Worm (Caenorhabditis elegans) whole organism, L2 larva: ENCODE measurements around the gene C31B8.7.

ENCODE experiments used
- R02D3.7 ChIP-seq: fragments of 150-350 bp; optimal IDR thresholded peaks from 2 replicates; lab custom pipeline; 2014; ENCODE audit warnings: missing biosample characterization, missing genetic modification characterization
- Y55F3AM.14 ChIP-seq: fragments of 200-800 bp; sonication (Bioruptor generic); optimal IDR thresholded peaks from 2 replicates; lab custom pipeline; 2018; ENCODE audit warnings: mild to moderate bottlenecking, missing genetic modification characterization, missing compliant biosample characterization
- ZK546.5 ChIP-seq: sonication (generic microtip); optimal IDR thresholded peaks from 2 replicates; lab custom pipeline; 2017; ENCODE audit warnings: missing biosample characterization, missing genetic modification characterization
- alr-1 ChIP-seq: fragments of 150-350 bp; optimal IDR thresholded peaks from 2 replicates; lab custom pipeline; 2014; ENCODE audit warnings: missing biosample characterization, missing genetic modification characterization
- ama-1 ChIP-seq: fragments of 150-350 bp; optimal IDR thresholded peaks from 2 replicates; lab custom pipeline; 2018; ENCODE audit warnings: inconsistent platforms
- ceh-82 ChIP-seq: fragments of 150-350 bp; optimal IDR thresholded peaks from 2 replicates; lab custom pipeline; 2014; ENCODE audit warnings: missing biosample characterization, missing genetic modification characterization
- crh-2 ChIP-seq: sonication (generic microtip); optimal IDR thresholded peaks from 2 replicates; lab custom pipeline; 2017; ENCODE audit warnings: missing biosample characterization, missing genetic modification characterization
- dmd-4 ChIP-seq: sonication (generic microtip); optimal IDR thresholded peaks from 2 replicates; lab custom pipeline; 2017; ENCODE audit warnings: missing biosample characterization, missing genetic modification characterization
- elt-1 ChIP-seq: fragments of 150-350 bp; optimal IDR thresholded peaks from 2 replicates; lab custom pipeline; 2014; ENCODE audit warnings: missing biosample characterization, missing genetic modification characterization
- elt-3 ChIP-seq: sonication (generic microtip); optimal IDR thresholded peaks from 2 replicates; lab custom pipeline; 2017; ENCODE audit warnings: missing biosample characterization, missing genetic modification characterization
- fos-1 ChIP-seq: fragments of 150-350 bp; optimal IDR thresholded peaks from 2 replicates; lab custom pipeline; 2014; ENCODE audit warnings: missing biosample characterization, missing genetic modification characterization
- gmeb-1 ChIP-seq: fragments of 150-350 bp; optimal IDR thresholded peaks from 2 replicates; lab custom pipeline; 2014; ENCODE audit warnings: missing biosample characterization, missing genetic modification characterization
- lin-11 ChIP-seq: fragments of 150-350 bp; sonication (generic microtip); optimal IDR thresholded peaks from 2 replicates; lab custom pipeline; 2014; ENCODE audit warnings: missing biosample characterization, missing genetic modification characterization, inconsistent platforms, mixed read lengths
- lin-13 ChIP-seq: fragments of 150-350 bp; optimal IDR thresholded peaks from 2 replicates; lab custom pipeline; 2014; ENCODE audit warnings: missing biosample characterization, missing genetic modification reagents, missing genetic modification characterization
- lsy-2 ChIP-seq, 2 experiments: fragments of 150-350 bp in 1 of 2; sonication (generic microtip) in 1 of 2; optimal IDR thresholded peaks; 2 replicates each; lab custom pipeline; 2014 to 2017; ENCODE audit warnings: missing biosample characterization in 2 of 2, missing genetic modification characterization in 2 of 2
- mab-5 ChIP-seq: fragments of 150-350 bp; optimal IDR thresholded peaks from 2 replicates; lab custom pipeline; 2014; ENCODE audit warnings: missing biosample characterization, missing genetic modification characterization
- mbf-1 ChIP-seq: sonication (generic microtip); optimal IDR thresholded peaks from 2 replicates; lab custom pipeline; 2017; ENCODE audit warnings: missing biosample characterization, missing genetic modification characterization
- mdl-1 ChIP-seq, 2 experiments: fragments of 150-350 bp in 1 of 2; sonication (generic microtip) in 1 of 2; optimal IDR thresholded peaks; 2 replicates each; lab custom pipeline; 2017; ENCODE audit warnings: missing biosample characterization in 2 of 2, missing genetic modification characterization in 2 of 2
- nhr-11 ChIP-seq: fragments of 150-350 bp; optimal IDR thresholded peaks from 2 replicates; lab custom pipeline; 2014; ENCODE audit warnings: missing biosample characterization, missing genetic modification characterization
- nhr-129 ChIP-seq: fragments of 150-350 bp; optimal IDR thresholded peaks from 2 replicates; lab custom pipeline; 2014; ENCODE audit warnings: missing biosample characterization, missing genetic modification characterization
- nhr-21 ChIP-seq: fragments of 150-350 bp; optimal IDR thresholded peaks from 2 replicates; lab custom pipeline; 2014; ENCODE audit warnings: missing biosample characterization, missing genetic modification characterization
- nhr-23 ChIP-seq: fragments of 150-350 bp; optimal IDR thresholded peaks from 2 replicates; lab custom pipeline; 2014; ENCODE audit warnings: missing biosample characterization, missing genetic modification reagents, missing genetic modification characterization
- nhr-25 ChIP-seq: fragments of 150-350 bp; sonication (generic microtip); optimal IDR thresholded peaks from 3 replicates; lab custom pipeline; 2014; ENCODE audit warnings: missing biosample characterization, missing genetic modification characterization
- nhr-77 ChIP-seq: fragments of 150-350 bp; optimal IDR thresholded peaks from 2 replicates; lab custom pipeline; 2014; ENCODE audit warnings: missing biosample characterization, missing genetic modification characterization
- peb-1 ChIP-seq: fragments of 150-350 bp; optimal IDR thresholded peaks from 2 replicates; lab custom pipeline; 2014; ENCODE audit warnings: missing biosample characterization, missing genetic modification characterization
- skn-1 ChIP-seq: sonication (generic microtip); optimal IDR thresholded peaks from 2 replicates; lab custom pipeline; 2017; ENCODE audit warnings: missing biosample characterization, missing genetic modification characterization
- sma-3 ChIP-seq: sonication (generic microtip); optimal IDR thresholded peaks from 2 replicates; lab custom pipeline; 2016; ENCODE audit warnings: missing genetic modification reagents, missing genetic modification characterization, missing compliant biosample characterization
- snpc-4 ChIP-seq: fragments of 150-350 bp; optimal IDR thresholded peaks from 2 replicates; lab custom pipeline; 2014; ENCODE audit warnings: missing biosample characterization, missing genetic modification characterization
- unc-62 ChIP-seq: fragments of 150-350 bp; optimal IDR thresholded peaks from 2 replicates; lab custom pipeline; 2014; ENCODE audit warnings: missing biosample characterization, missing genetic modification reagents, missing genetic modification characterization
- ztf-1 ChIP-seq: fragments of 200-800 bp; sonication (Bioruptor generic); conservative IDR thresholded peaks from 2 replicates; pipeline ENCODE4 v1.3.6; 2022; ENCODE audit warnings: missing genetic modification characterization, missing compliant biosample characterization
- ztf-11 ChIP-seq: sonication (generic microtip); optimal IDR thresholded peaks from 2 replicates; lab custom pipeline; 2017; ENCODE audit warnings: missing biosample characterization, missing genetic modification characterization

C31B8.7 gene

ce11 chrV:2871754-2872504, 31.2 kb downstream of the C31B8.7 start:
- TF ChIP-seq lsy-2 (tag; optimal IDR thresholded peaks at IDR 0.05; lab: Kevin White, UChicago) (no peak), nhr-129 (tag; lab: Kevin White, UChicago) (no peak), elt-1 (tag; lab: Kevin White, UChicago) (no peak), mbf-1 (no peak), Y55F3AM.14 (no peak), sma-3 (GFP tag; lab: Kevin White, UChicago) (no peak), ceh-82 (no peak), ama-1 (lab: Kevin White, UChicago) (no peak), skn-1 (no peak), lin-11 (tag; lab: Kevin White, UChicago) (no peak), elt-3 (tag; lab: Kevin White, UChicago) (no peak), alr-1 (tag; lab: Kevin White, UChicago) (no peak), snpc-4 (tag; lab: Kevin White, UChicago) (no peak), fos-1 (no peak), nhr-23 (tag; lab: Kevin White, UChicago) (no peak), nhr-21 (tag; lab: Kevin White, UChicago) (no peak), crh-2 (tag; lab: Kevin White, UChicago) (no peak)
- TF ChIP-seq, all 48 proteins: peak for 0

- TF ChIP-seq lin-13 (GFP tag; lab: Kevin White, UChicago) = no peak
Observed at ce11 chrV:2870127-2870526, 33.0 kb downstream of the C31B8.7 start, which contains the start of gene srh-243. srh-243 (plus strand) TSS chrV:2870427.

ce11 chrV:2869503-2869902, 33.6 kb downstream of the C31B8.7 start, which contains the start of gene srh-241:
srh-241 (minus strand) TSS chrV:2869603.
- TF ChIP-seq elt-3 (tag; lab: Kevin White, UChicago) (no peak), mab-5 (tag; lab: Kevin White, UChicago) (no peak), skn-1 (no peak), R02D3.7 (tag; lab: Kevin White, UChicago) (no peak), ama-1 (lab: Kevin White, UChicago) (no peak)

- TF ChIP-seq ztf-1 (GFP tag; lab: Robert Waterston, UW) = no peak
Observed at ce11 chrV:2864899-2865298, 38.2 kb downstream of the C31B8.7 start, which contains the start of gene srh-240. srh-240 (plus strand) TSS chrV:2865199.

ce11 chrV:2863033-2863432, 40.1 kb downstream of the C31B8.7 start, which contains the start of gene srh-272:
srh-272 (plus strand) TSS chrV:2863333.
- TF ChIP-seq nhr-25 (tag; lab: Kevin White, UChicago) (no peak), R02D3.7 (tag; lab: Kevin White, UChicago) (no peak), nhr-77 (tag; lab: Kevin White, UChicago) (no peak), gmeb-1 (tag; lab: Kevin White, UChicago) (no peak), mdl-1 (tag; optimal IDR thresholded peaks at IDR 0.05; lab: Kevin White, UChicago) (no peak), dmd-4 (tag; lab: Kevin White, UChicago) (no peak), peb-1 (tag; lab: Kevin White, UChicago) (no peak), alr-1 (tag; lab: Kevin White, UChicago) (no peak), nhr-129 (tag; lab: Kevin White, UChicago) (no peak)

ce11 chrV:2861505-2861904, 41.6 kb downstream of the C31B8.7 start, which contains the start of gene srh-270:
srh-270 (minus strand) TSS chrV:2861605.
- TF ChIP-seq lin-11 (tag; lab: Kevin White, UChicago) = no peak
- TF ChIP-seq lsy-2 (tag; optimal IDR thresholded peaks at IDR 0.05; lab: Kevin White, UChicago) = no peak
- no peak for TF ChIP-seq ztf-1 (GFP tag; lab: Robert Waterston, UW)
- TF ChIP-seq ztf-11 (tag; lab: Kevin White, UChicago) = no peak
- no peak for TF ChIP-seq ZK546.5
- no peak for TF ChIP-seq snpc-4 (tag; lab: Kevin White, UChicago)
- no peak for TF ChIP-seq nhr-11 (tag; lab: Kevin White, UChicago)
- no peak for TF ChIP-seq mbf-1
- TF ChIP-seq unc-62 (GFP tag; lab: Kevin White, UChicago) = no peak
- TF ChIP-seq, all 48 proteins: peak for 0
